Fruit fly (Drosophila melanogaster): ENCODE results near the gene CG43390.

Gene CG43390

DNA sequence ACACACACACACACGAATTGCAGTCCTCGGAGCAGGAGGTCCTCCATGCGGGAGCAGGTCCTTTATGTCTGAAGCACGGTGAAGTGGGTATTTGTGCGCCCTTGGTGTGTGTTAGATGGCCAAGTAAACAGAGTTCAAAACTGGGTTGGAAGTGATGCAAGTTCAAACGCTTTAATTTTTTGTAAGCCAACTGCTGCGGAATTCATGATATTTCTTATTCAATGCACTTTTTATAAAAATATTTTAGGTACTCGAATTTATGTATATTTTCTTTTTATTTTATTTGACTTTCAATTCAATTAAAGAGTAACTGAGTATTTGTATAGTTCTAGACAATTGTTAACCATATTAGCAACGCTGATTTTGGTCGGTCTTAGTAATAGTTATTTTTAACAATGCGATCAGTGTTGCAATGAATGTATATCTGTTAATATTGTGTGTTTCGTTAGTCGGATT is 20.2 kb upstream of the CG43390 start, which contains the start of the genes CG14137 and CG46394:
CG14137 (minus strand) TSS at position 101 of the 456 bp plus-strand sequence.
CG46394 (plus strand) TSS at position 406 of the 456 bp plus-strand sequence.
- TF ChIP-seq N (GFP tag; optimal IDR thresholded peaks at IDR 0.05) = no peak
- TF ChIP-seq jim (GFP tag; optimal IDR thresholded peaks at IDR 0.05) = no peak
- TF ChIP-seq rgr (GFP tag; optimal IDR thresholded peaks at IDR 0.05) = no peak
- no peak for TF ChIP-seq Vsx2 (GFP tag; optimal IDR thresholded peaks at IDR 0.05; ENCODE audit: partially characterized antibody)
- no peak for TF ChIP-seq usp (GFP tag; optimal IDR thresholded peaks at IDR 0.05)
- TF ChIP-seq Dfd (GFP tag; optimal IDR thresholded peaks at IDR 0.05) = peak; percentile 84

DNA sequence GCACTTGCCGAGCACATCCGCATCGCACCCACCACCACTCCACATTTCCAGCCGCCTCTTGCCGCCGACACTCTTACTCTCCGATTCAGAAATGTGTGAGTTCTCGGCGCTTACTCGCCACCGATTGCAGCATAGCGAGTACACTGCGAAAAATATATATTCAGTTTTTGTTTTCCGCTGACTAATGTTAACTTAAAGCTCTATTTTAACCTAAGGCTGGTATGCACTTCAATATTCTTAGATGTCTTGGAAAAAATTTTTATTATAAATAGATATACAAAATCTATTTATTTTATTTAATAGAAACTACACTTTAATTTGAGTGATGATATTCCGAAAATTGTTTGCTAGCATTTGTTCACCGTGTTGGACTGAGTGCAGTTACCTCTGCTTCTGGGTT is 19.5 kb upstream of the CG43390 start:
- TF ChIP-seq Hr83 (GFP tag; optimal IDR thresholded peaks at IDR 0.05; ENCODE audit: poor library complexity, severe bottlenecking) = no peak
- no peak for TF ChIP-seq psq (GFP tag; optimal IDR thresholded peaks at IDR 0.05)
- TF ChIP-seq Abd-B (GFP tag; optimal IDR thresholded peaks at IDR 0.05) = no peak
- TF ChIP-seq Dfd (GFP tag; optimal IDR thresholded peaks at IDR 0.05) = no peak
- no peak for TF ChIP-seq h (GFP tag; optimal IDR thresholded peaks at IDR 0.05)
- no peak for TF ChIP-seq sage (GFP tag; optimal IDR thresholded peaks at IDR 0.05)
- TF ChIP-seq lola (GFP tag; optimal IDR thresholded peaks at IDR 0.05) = no peak
- no peak for TF ChIP-seq br (GFP tag; optimal IDR thresholded peaks at IDR 0.05)
- no peak for TF ChIP-seq dl (GFP tag; optimal IDR thresholded peaks at IDR 0.05; ENCODE audit: insufficient read depth in 1 of 2, partially characterized antibody in 2 of 2)
- TF ChIP-seq foxo (GFP tag; optimal IDR thresholded peaks at IDR 0.05) = peak in 1 of 2 experiments; percentile 32
- TF ChIP-seq Sp1 (GFP tag; optimal IDR thresholded peaks at IDR 0.05) = peak; percentile 30
- TF ChIP-seq brk (GFP tag; optimal IDR thresholded peaks at IDR 0.05) = no peak
- TF ChIP-seq fru (GFP tag; optimal IDR thresholded peaks at IDR 0.05) = no peak
- TF ChIP-seq CG9705 (GFP tag; optimal IDR thresholded peaks at IDR 0.05) = no peak
- peak; percentile 3 for TF ChIP-seq rgr (GFP tag; optimal IDR thresholded peaks at IDR 0.05)
- no peak for TF ChIP-seq woc (GFP tag; optimal IDR thresholded peaks at IDR 0.05)
- peak; percentile 32 for TF ChIP-seq HLH106 (tag; optimal IDR thresholded peaks at IDR 0.05)
- no peak for TF ChIP-seq Hr78 (GFP tag; optimal IDR thresholded peaks at IDR 0.05)
- TF ChIP-seq jim (GFP tag; optimal IDR thresholded peaks at IDR 0.05) = no peak

DNA sequence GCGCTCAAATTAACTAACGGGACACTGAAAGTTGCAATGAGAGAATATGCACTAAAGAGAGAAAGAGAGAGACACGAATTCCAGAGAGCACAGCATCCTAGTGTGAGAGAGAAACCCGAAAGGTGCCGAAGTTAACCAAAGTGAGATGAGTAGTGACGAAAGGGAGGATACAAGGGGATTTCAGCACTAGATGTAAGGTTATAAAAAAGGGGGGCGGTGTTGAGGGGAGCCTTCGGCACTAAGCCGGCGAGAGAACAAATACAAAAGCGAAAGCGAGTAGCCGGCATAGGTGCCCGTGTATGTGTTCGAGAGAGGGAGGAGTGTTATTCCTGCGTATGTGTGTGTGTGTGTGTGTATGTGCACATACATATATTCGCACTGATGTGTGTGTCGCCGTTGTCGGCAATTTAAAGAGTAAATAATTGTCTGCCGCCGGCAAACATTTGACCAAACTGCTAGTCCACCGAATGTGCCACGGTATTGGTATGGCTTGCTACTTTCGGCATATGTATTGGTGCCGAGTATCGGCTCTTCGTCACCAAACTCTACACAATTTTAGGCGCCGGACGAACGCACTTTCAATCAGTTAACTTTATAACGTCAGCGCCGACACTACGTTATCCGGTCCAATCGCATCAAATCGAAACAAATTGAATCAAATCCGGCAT is 17.0 kb upstream of the CG43390 start, which contains the start of gene CG7368:
CG7368 (plus strand) TSS at position 618 of the 668 bp plus-strand sequence.
- no peak for TF ChIP-seq jim (GFP tag; optimal IDR thresholded peaks at IDR 0.05)
- TF ChIP-seq dl (GFP tag; optimal IDR thresholded peaks at IDR 0.05; ENCODE audit: insufficient read depth in 1 of 2, partially characterized antibody in 2 of 2) = peak in 1 of 2 experiments; percentile 2

DNA sequence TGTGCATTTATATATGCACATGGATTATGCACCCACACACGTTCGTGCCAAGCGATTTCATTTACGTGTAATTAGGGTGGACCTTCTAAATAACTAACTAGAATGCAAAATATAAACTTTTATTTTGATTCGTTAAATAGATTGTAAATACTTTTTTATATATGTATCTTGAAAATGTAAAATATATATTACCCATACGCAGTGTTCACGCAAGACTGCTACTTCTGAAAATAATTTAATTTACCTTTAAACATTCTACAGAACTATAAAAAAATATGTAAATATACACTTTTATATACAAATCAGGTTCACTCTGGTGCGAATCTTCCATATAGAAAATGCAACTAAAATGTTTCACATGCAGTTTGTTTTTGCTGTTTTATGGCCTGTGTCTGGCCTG is 14.0 kb upstream of the CG43390 start:
- TF ChIP-seq psq (GFP tag; optimal IDR thresholded peaks at IDR 0.05) = no peak
- TF ChIP-seq fru (GFP tag; optimal IDR thresholded peaks at IDR 0.05) = no peak
- no peak for TF ChIP-seq brk (GFP tag; optimal IDR thresholded peaks at IDR 0.05)
- TF ChIP-seq Myc (optimal IDR thresholded peaks at IDR 0.05) = no peak
- TF ChIP-seq sage (GFP tag; optimal IDR thresholded peaks at IDR 0.05) = no peak
- no peak for TF ChIP-seq Hr78 (GFP tag; optimal IDR thresholded peaks at IDR 0.05)
- TF ChIP-seq HLH106 (tag; optimal IDR thresholded peaks at IDR 0.05) = peak; percentile 23
- TF ChIP-seq Mio (GFP tag; optimal IDR thresholded peaks at IDR 0.05) = no peak
- TF ChIP-seq Dif (GFP tag; optimal IDR thresholded peaks at IDR 0.05; ENCODE audit: partially characterized antibody) = no peak
- TF ChIP-seq Sp1 (GFP tag; optimal IDR thresholded peaks at IDR 0.05) = peak; percentile 52
- TF ChIP-seq CG32264 (GFP tag; optimal IDR thresholded peaks at IDR 0.05) = no peak
- peak in 1 of 2 experiments; percentile 18 for TF ChIP-seq foxo (GFP tag; optimal IDR thresholded peaks at IDR 0.05)
- TF ChIP-seq usp (GFP tag; optimal IDR thresholded peaks at IDR 0.05) = no peak

DNA sequence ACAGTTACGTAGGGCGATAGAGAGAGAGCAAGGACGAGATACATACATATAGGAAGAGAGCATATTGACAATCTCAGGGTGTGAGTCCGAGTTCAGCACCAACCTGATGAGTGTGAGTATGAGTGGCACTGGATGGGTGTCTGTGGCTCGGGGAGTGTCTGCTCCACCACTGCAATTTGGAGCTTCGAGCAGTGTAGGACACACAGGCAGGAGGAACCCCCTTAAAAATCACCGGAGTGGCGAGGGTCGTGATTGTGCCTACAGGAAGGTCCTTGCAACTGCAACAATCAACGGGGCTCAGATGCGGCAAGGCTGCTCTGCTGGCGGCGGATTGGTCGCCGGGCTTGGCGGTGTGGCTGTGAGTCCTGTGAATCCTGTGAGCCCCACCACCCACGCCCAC is 12.1 kb upstream of the CG43390 start:
- TF ChIP-seq Dfd (GFP tag; optimal IDR thresholded peaks at IDR 0.05) (no peak), CG32264 (GFP tag; optimal IDR thresholded peaks at IDR 0.05) (no peak), br (GFP tag; optimal IDR thresholded peaks at IDR 0.05) (no peak), dmrt93B (GFP tag; optimal IDR thresholded peaks at IDR 0.05) (no peak), Myc (optimal IDR thresholded peaks at IDR 0.05) (no peak), foxo (GFP tag; optimal IDR thresholded peaks at IDR 0.05) (no peak), h (GFP tag; optimal IDR thresholded peaks at IDR 0.05) (no peak)

DNA sequence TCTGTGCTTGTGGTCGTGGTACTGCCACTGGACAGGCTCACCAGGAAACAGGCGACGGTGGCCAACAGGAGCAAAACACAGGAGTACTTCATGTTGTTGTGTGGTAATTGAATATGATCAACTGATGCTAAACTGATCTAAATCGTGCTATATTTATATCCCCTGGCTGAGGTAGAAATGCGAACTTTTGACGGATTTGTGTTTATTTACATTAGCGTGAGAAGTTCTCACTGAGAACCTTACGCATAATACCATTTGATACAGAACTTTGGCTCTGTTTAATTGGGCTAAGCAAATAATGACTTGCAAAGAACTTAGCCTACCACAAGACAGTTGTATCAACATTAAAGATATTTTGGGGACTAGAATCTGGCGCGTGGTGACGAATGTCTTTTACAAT is 11.4 kb upstream of the CG43390 start, which contains the start of gene CG33268:
CG33268 (minus strand) TSS at position 101 of the 400 bp plus-strand sequence.
- TF ChIP-seq sv (GFP tag; optimal IDR thresholded peaks at IDR 0.05) (no peak), Hr83 (GFP tag; optimal IDR thresholded peaks at IDR 0.05; ENCODE audit: poor library complexity, severe bottlenecking) (no peak), CrebA (GFP tag; optimal IDR thresholded peaks at IDR 0.05; ENCODE audit: borderline replicate concordance) (no peak), ey (GFP tag; optimal IDR thresholded peaks at IDR 0.05) (no peak), woc (GFP tag; optimal IDR thresholded peaks at IDR 0.05) (no peak), CG9705 (GFP tag; optimal IDR thresholded peaks at IDR 0.05) (no peak), br (GFP tag; optimal IDR thresholded peaks at IDR 0.05) (no peak)
